Worm (Caenorhabditis elegans): ENCODE measurements around the gene skp-1.

ce11 chrV:11675638-11676037, 30.4 kb downstream of the skp-1 start, which contains the start of gene ape-1:
- TF ChIP-seq ama-1 (optimal IDR thresholded peaks at IDR 0.05) (no peak), ceh-13 (GFP tag; optimal IDR thresholded peaks at IDR 0.05) (no peak), tbx-11 (GFP tag; IDR thresholded peaks at IDR 0.05) (no peak), aly-1 (tag; optimal IDR thresholded peaks at IDR 0.05) (no peak), hmg-4 (GFP tag; optimal IDR thresholded peaks at IDR 0.05) (no peak), sea-1 (GFP tag; conservative IDR thresholded peaks at IDR 0.05) (no peak), tra-4 (tag; optimal IDR thresholded peaks at IDR 0.05) (no peak), ets-7 (tag; optimal IDR thresholded peaks at IDR 0.05) (no peak), tbx-37 (GFP tag; conservative IDR thresholded peaks at IDR 0.05) (no peak), hnd-1 (tag; optimal IDR thresholded peaks at IDR 0.05) (no peak), pes-1 (GFP tag; IDR thresholded peaks at IDR 0.05) (no peak)
